Fruit fly (Drosophila melanogaster) whole organism, embryonic: ENCODE data around the gene Nrd1.
A peak's percentile ranks its signal among the peaks of the same experiment; 100 is the strongest.

Source experiments
- B-H1 ChIP-seq: fragments of 200-800 bp; sonication (Bioruptor generic); IDR thresholded peaks from 3 replicates; pipeline ENCODE4 v1.3.6; 2022; ENCODE audit warnings: missing biosample characterization, missing genetic modification characterization
- B-H2 ChIP-seq: fragments of 200-800 bp; sonication (Bioruptor generic); optimal IDR thresholded peaks from 2 replicates; lab custom pipeline; 2018; ENCODE audit warnings: missing biosample characterization, mild to moderate bottlenecking, missing genetic modification characterization
- CG10267 ChIP-seq: fragments of 200-800 bp; sonication (Bioruptor generic); optimal IDR thresholded peaks from 2 replicates; lab custom pipeline; 2018; ENCODE audit warnings: missing biosample characterization, mild to moderate bottlenecking, missing genetic modification characterization, moderate library complexity
- CG10431 ChIP-seq: fragments of 200-800 bp; sonication (Bioruptor generic); optimal IDR thresholded peaks from 3 replicates; lab custom pipeline; 2018; ENCODE audit warnings: missing biosample characterization, mild to moderate bottlenecking, missing genetic modification characterization
- CG11504 ChIP-seq: fragments of 200-800 bp; sonication (Bioruptor generic); optimal IDR thresholded peaks from 3 replicates; lab custom pipeline; 2019; ENCODE audit warnings: missing biosample characterization, mild to moderate bottlenecking, missing genetic modification characterization, moderate library complexity
- CG11723 ChIP-seq: fragments of 200-800 bp; sonication (Bioruptor generic); optimal IDR thresholded peaks from 2 replicates; lab custom pipeline; 2017; ENCODE audit warnings: missing biosample characterization, mild to moderate bottlenecking, missing genetic modification characterization
- CG12299 ChIP-seq: fragments of 200-800 bp; sonication (Bioruptor generic); optimal IDR thresholded peaks from 2 replicates; lab custom pipeline; 2018; ENCODE audit warnings: missing biosample characterization, mild to moderate bottlenecking, missing genetic modification characterization
- CG12659 ChIP-seq: fragments of 200-800 bp; sonication (Bioruptor generic); optimal IDR thresholded peaks from 3 replicates; lab custom pipeline; 2017; ENCODE audit warnings: mild to moderate bottlenecking, missing biosample characterization, missing genetic modification reagents, missing genetic modification characterization
- CG12942 ChIP-seq: fragments of 200-800 bp; sonication (Bioruptor generic); optimal IDR thresholded peaks from 3 replicates; lab custom pipeline; 2016; ENCODE audit warnings: missing biosample characterization, missing genetic modification characterization
- CG15073 ChIP-seq: fragments of 200-800 bp; sonication (Bioruptor generic); optimal IDR thresholded peaks from 2 replicates; lab custom pipeline; 2016; ENCODE audit warnings: missing biosample characterization, missing genetic modification characterization
- CG15479 ChIP-seq: fragments of 200-800 bp; sonication (Bioruptor generic); optimal IDR thresholded peaks from 3 replicates; lab custom pipeline; 2019; ENCODE audit warnings: missing biosample characterization, mild to moderate bottlenecking, missing genetic modification characterization, moderate library complexity
- CG16815 ChIP-seq: fragments of 200-800 bp; sonication (Bioruptor generic); optimal IDR thresholded peaks from 3 replicates; lab custom pipeline; 2017; ENCODE audit warnings: missing biosample characterization, mild to moderate bottlenecking, missing genetic modification characterization
- CG17359 ChIP-seq: fragments of 200-800 bp; sonication (Bioruptor generic); optimal IDR thresholded peaks from 3 replicates; lab custom pipeline; 2018; ENCODE audit warnings: missing biosample characterization, mild to moderate bottlenecking, missing genetic modification characterization, moderate library complexity
- CG18476 ChIP-seq: fragments of 200-800 bp; sonication (Bioruptor generic); optimal IDR thresholded peaks from 2 replicates; lab custom pipeline; 2016; ENCODE audit warnings: missing biosample characterization, mild to moderate bottlenecking, missing genetic modification characterization
- CG2678 ChIP-seq: fragments of 200-800 bp; sonication (Bioruptor generic); optimal IDR thresholded peaks from 3 replicates; lab custom pipeline; 2019; ENCODE audit warnings: missing biosample characterization, mild to moderate bottlenecking, missing genetic modification characterization, moderate library complexity
- CG3163 ChIP-seq: fragments of 200-800 bp; sonication (Bioruptor generic); optimal IDR thresholded peaks from 3 replicates; lab custom pipeline; 2016; ENCODE audit warnings: missing biosample characterization, missing genetic modification characterization
- CG32772 ChIP-seq: fragments of 200-800 bp; sonication (Bioruptor generic); IDR thresholded peaks from 2 replicates; pipeline ENCODE4 v1.3.6; 2022; ENCODE audit warnings: missing biosample characterization, missing genetic modification characterization
- CG5245 ChIP-seq: fragments of 200-800 bp; sonication (Bioruptor generic); optimal IDR thresholded peaks from 3 replicates; lab custom pipeline; 2016; ENCODE audit warnings: missing biosample characterization, missing genetic modification characterization
- CG7556 ChIP-seq: fragments of 200-800 bp; sonication (Bioruptor generic); optimal IDR thresholded peaks from 2 replicates; lab custom pipeline; 2017; ENCODE audit warnings: missing biosample characterization, mild to moderate bottlenecking, missing genetic modification characterization
- CG8089 ChIP-seq: fragments of 200-800 bp; sonication (Bioruptor generic); optimal IDR thresholded peaks from 3 replicates; lab custom pipeline; 2016; ENCODE audit warnings: missing biosample characterization, missing genetic modification characterization
- CG9932 ChIP-seq: fragments of 200-800 bp; sonication (Bioruptor generic); IDR thresholded peaks from 2 replicates; pipeline ENCODE4 v1.3.6; 2022; ENCODE audit warnings: missing biosample characterization, missing genetic modification characterization
- Chrac-16 ChIP-seq: fragments of 200-800 bp; sonication (Bioruptor generic); optimal IDR thresholded peaks from 3 replicates; lab custom pipeline; 2016; ENCODE audit warnings: missing biosample characterization, missing genetic modification characterization
- D19A ChIP-seq: fragments of 200-800 bp; optimal IDR thresholded peaks from 3 replicates; lab custom pipeline; 2019; ENCODE audit warnings: missing biosample characterization, mild to moderate bottlenecking, missing genetic modification characterization, moderate library complexity
- Elba2 ChIP-seq: fragments of 200-800 bp; sonication (Bioruptor generic); optimal IDR thresholded peaks from 3 replicates; lab custom pipeline; 2016; ENCODE audit warnings: missing biosample characterization, missing genetic modification characterization
- Hey ChIP-seq: fragments of 200-800 bp; sonication (Bioruptor generic); optimal IDR thresholded peaks from 3 replicates; lab custom pipeline; 2018; ENCODE audit warnings: missing biosample characterization, mild to moderate bottlenecking, missing genetic modification characterization
- Hr39 ChIP-seq: fragments of >200 bp; optimal IDR thresholded peaks from 2 replicates; lab custom pipeline; 2017
- MBD-R2 ChIP-seq: fragments of 200-800 bp; sonication (Bioruptor generic); IDR thresholded peaks from 2 replicates; pipeline ENCODE4 v1.3.6; 2022; ENCODE audit warnings: missing biosample characterization, missing genetic modification characterization
- Ptx1 ChIP-seq: fragments of 200-800 bp; sonication (Bioruptor generic); IDR thresholded peaks from 2 replicates; pipeline ENCODE4 v1.3.6; 2022; ENCODE audit warnings: missing biosample characterization, missing genetic modification characterization
- Sox100B ChIP-seq: fragments of 200-800 bp; sonication (Bioruptor generic); optimal IDR thresholded peaks from 3 replicates; lab custom pipeline; 2018; ENCODE audit warnings: missing biosample characterization, mild to moderate bottlenecking, missing genetic modification characterization
- ab ChIP-seq: fragments of 200-800 bp; sonication (Bioruptor generic); optimal IDR thresholded peaks from 2 replicates; lab custom pipeline; 2016; ENCODE audit warnings: missing biosample characterization, missing genetic modification characterization
- ac ChIP-seq: fragments of 200-800 bp; sonication (Bioruptor generic); optimal IDR thresholded peaks from 3 replicates; lab custom pipeline; 2017; ENCODE audit warnings: missing biosample characterization, mild to moderate bottlenecking, missing genetic modification characterization
- amos ChIP-seq: fragments of 200-800 bp; sonication (Bioruptor generic); IDR thresholded peaks from 2 replicates; pipeline ENCODE4 v1.3.6; 2022; ENCODE audit warnings: missing biosample characterization, missing genetic modification characterization; ENCODE audit not compliant: partially characterized antibody
- az2 ChIP-seq: fragments of 200-800 bp; sonication (Bioruptor generic); optimal IDR thresholded peaks from 3 replicates; lab custom pipeline; 2016; ENCODE audit warnings: missing biosample characterization, missing genetic modification characterization
- dm ChIP-seq: fragments of 200-800 bp; sonication (Bioruptor generic); optimal IDR thresholded peaks from 3 replicates; lab custom pipeline; 2016; ENCODE audit warnings: missing biosample characterization, missing genetic modification characterization
- emc ChIP-seq: fragments of 200-800 bp; sonication (Bioruptor generic); optimal IDR thresholded peaks from 2 replicates; lab custom pipeline; 2016; ENCODE audit warnings: missing biosample characterization, missing genetic modification characterization
- en ChIP-seq: fragments of 200-800 bp; sonication (Bioruptor generic); optimal IDR thresholded peaks from 2 replicates; lab custom pipeline; 2016; ENCODE audit warnings: missing biosample characterization, missing genetic modification characterization
- eyg ChIP-seq: fragments of 200-800 bp; sonication (Bioruptor generic); optimal IDR thresholded peaks from 3 replicates; lab custom pipeline; 2016; ENCODE audit warnings: missing biosample characterization, missing genetic modification characterization
- fd3F ChIP-seq: fragments of 200-800 bp; sonication (Bioruptor generic); optimal IDR thresholded peaks from 2 replicates; lab custom pipeline; 2018; ENCODE audit warnings: missing biosample characterization, mild to moderate bottlenecking, missing genetic modification characterization, moderate library complexity
- grn ChIP-seq: fragments of 200-800 bp; sonication (Bioruptor generic); optimal IDR thresholded peaks from 3 replicates; lab custom pipeline; 2017; ENCODE audit warnings: missing biosample characterization, missing genetic modification characterization
- gsb ChIP-seq: fragments of 200-800 bp; sonication (Bioruptor generic); IDR thresholded peaks from 2 replicates; pipeline ENCODE4 v1.3.6; 2022; ENCODE audit warnings: missing biosample characterization, missing genetic modification characterization
- ham ChIP-seq: fragments of 200-800 bp; sonication (Bioruptor generic); IDR thresholded peaks from 2 replicates; pipeline ENCODE4 v1.3.6; 2022; ENCODE audit warnings: missing biosample characterization, missing genetic modification characterization
- kah ChIP-seq: fragments of 200-800 bp; sonication (Bioruptor generic); optimal IDR thresholded peaks from 2 replicates; lab custom pipeline; 2018; ENCODE audit warnings: missing biosample characterization, mild to moderate bottlenecking, missing genetic modification characterization
- ken ChIP-seq: fragments of 200-800 bp; sonication (Bioruptor generic); IDR thresholded peaks from 3 replicates; pipeline ENCODE4 v1.3.6; 2022; ENCODE audit warnings: missing biosample characterization, missing genetic modification characterization
- lov ChIP-seq, 2 experiments: fragments of 200-800 bp in 1 of 2; fragments of >200 bp in 1 of 2; sonication (Bioruptor generic) in 1 of 2; IDR thresholded peaks in 1 of 2; optimal IDR thresholded peaks in 1 of 2; 2 replicates in 1 of 2; 3 replicates in 1 of 2; pipeline versions ENCODE4 v1.3.6 to Lab custom; 2017 to 2022; ENCODE audit warnings: missing biosample characterization in 1 of 2, missing genetic modification characterization in 1 of 2
- pan ChIP-seq, 4 experiments: fragments of >200 bp in 3 of 4; fragments of 200-800 bp in 1 of 4; sonication (Bioruptor generic) in 1 of 4; optimal IDR thresholded peaks in 3 of 4; IDR thresholded peaks in 1 of 4; 2 replicates each; pipeline versions ENCODE4 v1.3.6 to Lab custom; 2017 to 2022; ENCODE audit warnings: missing biosample characterization in 2 of 4, missing genetic modification characterization in 2 of 4, mixed read lengths in 1 of 4
- pita ChIP-seq: fragments of 200-800 bp; sonication (Bioruptor generic); optimal IDR thresholded peaks from 2 replicates; lab custom pipeline; 2017; ENCODE audit warnings: missing biosample characterization, mild to moderate bottlenecking, missing genetic modification characterization
- pros ChIP-seq: fragments of 200-800 bp; sonication (Bioruptor generic); optimal IDR thresholded peaks from 3 replicates; lab custom pipeline; 2019; ENCODE audit warnings: missing biosample characterization, mild to moderate bottlenecking, missing genetic modification characterization, moderate library complexity
- ranshi ChIP-seq: fragments of 200-800 bp; sonication (Bioruptor generic); IDR thresholded peaks from 2 replicates; pipeline ENCODE4 v1.3.6; 2022; ENCODE audit warnings: missing biosample characterization, missing genetic modification characterization
- sens ChIP-seq: fragments of 200-800 bp; sonication (Bioruptor generic); peaks from one replicate; lab custom pipeline; 2016; ENCODE audit warnings: missing biosample characterization, missing genetic modification characterization
- tgo ChIP-seq: fragments of 200-800 bp; sonication (Bioruptor generic); IDR thresholded peaks from 3 replicates; pipeline ENCODE4 v1.3.6; 2022; ENCODE audit warnings: missing biosample characterization, missing genetic modification characterization
- unc-4 ChIP-seq: fragments of 200-800 bp; sonication (Bioruptor generic); IDR thresholded peaks from 2 replicates; pipeline ENCODE4 v1.3.6; 2022; ENCODE audit warnings: missing biosample characterization, missing genetic modification characterization; ENCODE audit not compliant: partially characterized antibody
- zfh1 ChIP-seq: fragments of 200-800 bp; sonication (Bioruptor generic); IDR thresholded peaks from 3 replicates; pipeline ENCODE4 v1.3.6; 2022; ENCODE audit warnings: missing biosample characterization, missing genetic modification characterization

Gene Nrd1

DNA sequence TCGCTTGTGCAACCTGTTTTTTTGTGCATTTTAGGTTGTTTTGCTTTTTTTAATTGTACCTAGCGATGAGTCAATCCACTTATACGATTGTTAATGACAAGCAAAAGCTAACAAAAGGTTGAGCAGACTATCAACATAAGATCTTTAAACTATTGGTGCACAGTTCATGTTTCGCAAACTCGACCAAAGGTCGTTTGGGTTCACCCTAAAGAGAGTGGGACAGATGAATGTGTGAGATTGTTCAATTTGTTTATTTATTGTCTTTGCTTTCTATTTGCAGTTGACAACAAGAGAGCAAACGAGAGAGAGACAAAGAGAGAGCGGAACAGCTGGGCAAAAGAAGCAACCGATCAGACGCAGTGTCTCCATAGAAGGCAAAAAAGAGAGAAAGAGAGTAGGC is 45.7 kb downstream of the Nrd1 start (continued):
- TF ChIP-seq CG18476 (GFP tag; lab: Kevin White, UChicago) (no peak), en (GFP tag; lab: Kevin White, UChicago) (no peak), CG11723 (GFP tag; lab: Kevin White, UChicago) (no peak), CG15073 (GFP tag; lab: Kevin White, UChicago) (no peak), tgo (GFP tag; lab: Robert Waterston, UW) (no peak), kah (GFP tag; lab: Kevin White, UChicago) (peak; percentile 24), Sox100B (no peak), CG3163 (peak; percentile 34), unc-4 (GFP tag; lab: Robert Waterston, UW) (no peak), ham (GFP tag; lab: Robert Waterston, UW) (no peak), B-H1 (no peak; the same call in 2 of the 3 replicates), CG7556 (no peak), CG12942 (GFP tag; lab: Kevin White, UChicago) (no peak), CG12299 (tag; lab: Kevin White, UChicago) (no peak), CG9932 (GFP tag; lab: Robert Waterston, UW) (no peak), dm (no peak), Hey (tag; lab: Kevin White, UChicago) (no peak), D19A (tag; lab: Kevin White, UChicago) (no peak), CG16815 (GFP tag; lab: Kevin White, UChicago) (no peak), zfh1 (GFP tag; lab: Robert Waterston, UW) (no peak), MBD-R2 (GFP tag; lab: Robert Waterston, UW) (no peak), fd3F (no peak), CG32772 (GFP tag; lab: Robert Waterston, UW) (no peak), Ptx1 (no peak), emc (no peak), eyg (GFP tag; lab: Kevin White, UChicago) (no peak), gsb (no peak), CG8089 (no peak), CG11504 (tag; lab: Kevin White, UChicago) (no peak), CG10431 (peak; percentile 60), sens (GFP tag; lab: Kevin White, UChicago) (peak; percentile 75), pan (optimal IDR thresholded peaks at IDR 0.05; lab: Kevin White, UChicago) (no peak), pan (GFP tag; optimal IDR thresholded peaks at IDR 0.05 in 1 of 2, IDR thresholded peaks at IDR 0.05 in 1 of 2) (peak in 1 of 2 experiments; percentile 32), CG10267 (tag; lab: Kevin White, UChicago) (no peak), pita (no peak), ken (GFP tag; lab: Robert Waterston, UW) (no peak), CG12659 (no peak), pros (GFP tag; lab: Kevin White, UChicago) (no peak), CG17359 (tag; lab: Kevin White, UChicago) (peak; percentile 52), B-H2 (GFP tag; lab: Kevin White, UChicago) (no peak), CG5245 (GFP tag; lab: Kevin White, UChicago) (no peak), amos (GFP tag; lab: Robert Waterston, UW) (no peak), ranshi (GFP tag; lab: Robert Waterston, UW) (peak; percentile 6; the same call in 1 of the 2 replicates), ab (GFP tag; lab: Kevin White, UChicago) (no peak), Elba2 (GFP tag; lab: Kevin White, UChicago) (no peak), ac (GFP tag; lab: Kevin White, UChicago) (no peak), CG2678 (no peak), grn (no peak), Hr39 (lab: Kevin White, UChicago) (no peak), Chrac-16 (GFP tag; lab: Kevin White, UChicago) (no peak), az2 (no peak), lov (optimal IDR thresholded peaks at IDR 0.05; lab: Kevin White, UChicago) (no peak), lov (GFP tag; IDR thresholded peaks at IDR 0.05; lab: Robert Waterston, UW) (no peak), CG15479 (GFP tag; lab: Kevin White, UChicago) (peak; percentile 33)
